Fruit fly (Drosophila melanogaster): ENCODE measurements around the gene RpS3.
A peak's percentile ranks its signal among the peaks of the same experiment; 100 is the strongest.

RpS3 gene

dm6 chr3R:23337183-23337825 lies 21.3 kb upstream of the RpS3 start (continued):
- TF ChIP-seq lz (GFP tag; optimal IDR thresholded peaks at IDR 0.05) = peak; percentile 59
- peak; percentile 56 for TF ChIP-seq topi (GFP tag; optimal IDR thresholded peaks at IDR 0.05)
- peak; percentile 52 for TF ChIP-seq Hr39 (GFP tag; optimal IDR thresholded peaks at IDR 0.05)
- peak; percentile 63 for TF ChIP-seq Sox102F (GFP tag; optimal IDR thresholded peaks at IDR 0.05)
- TF ChIP-seq Lpt (GFP tag; optimal IDR thresholded peaks at IDR 0.05) = no peak
- TF ChIP-seq CG8632 (GFP tag; optimal IDR thresholded peaks at IDR 0.05) = no peak
- TF ChIP-seq CG6163 (GFP tag; IDR thresholded peaks at IDR 0.05) = no peak
- no peak for TF ChIP-seq CG3032 (tag; optimal IDR thresholded peaks at IDR 0.05)
- peak; percentile 73 for TF ChIP-seq Eip78C (GFP tag)
- peak; percentile 14 for TF ChIP-seq pdm3 (GFP tag; optimal IDR thresholded peaks at IDR 0.05)
- no peak for TF ChIP-seq net (GFP tag; optimal IDR thresholded peaks at IDR 0.05)
- TF ChIP-seq Smox (GFP tag; optimal IDR thresholded peaks at IDR 0.05) = peak; percentile 39
- TF ChIP-seq fkh (GFP tag; optimal IDR thresholded peaks at IDR 0.05) = no peak
- peak; percentile 14 for TF ChIP-seq acj6 (GFP tag; optimal IDR thresholded peaks at IDR 0.05)
- TF ChIP-seq Sox14 (GFP tag; optimal IDR thresholded peaks at IDR 0.05) = peak; percentile 55
- TF ChIP-seq Gug (GFP tag; IDR thresholded peaks at IDR 0.05) = no peak
- no peak for TF ChIP-seq OdsH (GFP tag; optimal IDR thresholded peaks at IDR 0.05)
- no peak for TF ChIP-seq eg (GFP tag; IDR thresholded peaks at IDR 0.05)
- peak; percentile 14 for TF ChIP-seq CG34406 (GFP tag; optimal IDR thresholded peaks at IDR 0.05)
- TF ChIP-seq Hr38 (GFP tag; optimal IDR thresholded peaks at IDR 0.05) = no peak
- no peak for TF ChIP-seq CG10631 (GFP tag; optimal IDR thresholded peaks at IDR 0.05)
- TF ChIP-seq CG15336 (GFP tag; IDR thresholded peaks at IDR 0.05) = no peak
- TF ChIP-seq Ets21C (GFP tag; optimal IDR thresholded peaks at IDR 0.05) = peak; percentile 31
- TF ChIP-seq Met (GFP tag; optimal IDR thresholded peaks at IDR 0.05) = peak; percentile 64

dm6 chr3R:23338290-23338689 lies 20.3 kb upstream of the RpS3 start:
- TF ChIP-seq CG6808 (GFP tag; optimal IDR thresholded peaks at IDR 0.05) = no peak
- TF ChIP-seq fkh (GFP tag; optimal IDR thresholded peaks at IDR 0.05) = peak; percentile 11

- no peak for TF ChIP-seq svp (GFP tag)
- peak; percentile 57 for TF ChIP-seq fkh (GFP tag; optimal IDR thresholded peaks at IDR 0.05)
Observed at dm6 chr3R:23340621-23341020, 18.0 kb upstream of the RpS3 start.

- no peak for TF ChIP-seq dac (GFP tag; optimal IDR thresholded peaks at IDR 0.05)
- TF ChIP-seq topi (GFP tag; optimal IDR thresholded peaks at IDR 0.05) = no peak
- peak; percentile 30 for TF ChIP-seq vri (GFP tag; optimal IDR thresholded peaks at IDR 0.05)
- TF ChIP-seq fkh (GFP tag; optimal IDR thresholded peaks at IDR 0.05) = peak; percentile 25
- no peak for TF ChIP-seq CG9139 (GFP tag; optimal IDR thresholded peaks at IDR 0.05)
- TF ChIP-seq salr (GFP tag; optimal IDR thresholded peaks at IDR 0.05) = no peak
- no peak for TF ChIP-seq CG31627 (GFP tag; optimal IDR thresholded peaks at IDR 0.05)
- TF ChIP-seq svp (GFP tag) = peak; percentile 38
Observed at dm6 chr3R:23341769-23342352, 16.8 kb upstream of the RpS3 start.

dm6 chr3R:23343707-23344310 lies 14.8 kb upstream of the RpS3 start:
- no peak for TF ChIP-seq net (GFP tag; optimal IDR thresholded peaks at IDR 0.05)
- TF ChIP-seq esn (GFP tag; optimal IDR thresholded peaks at IDR 0.05) = no peak
- peak; percentile 3 for TF ChIP-seq CG6808 (GFP tag; optimal IDR thresholded peaks at IDR 0.05)
- TF ChIP-seq Ets21C (GFP tag; optimal IDR thresholded peaks at IDR 0.05) = no peak
- TF ChIP-seq ss (GFP tag; optimal IDR thresholded peaks at IDR 0.05) = peak in 1 of 2 experiments; percentile 30
- peak; percentile 58 for TF ChIP-seq svp (GFP tag)
- TF ChIP-seq Lpt (GFP tag; optimal IDR thresholded peaks at IDR 0.05) = no peak
- no peak for TF ChIP-seq CG32006 (GFP tag; optimal IDR thresholded peaks at IDR 0.05)
- TF ChIP-seq cyc (GFP tag; optimal IDR thresholded peaks at IDR 0.05) = no peak
- no peak for TF ChIP-seq eg (GFP tag; IDR thresholded peaks at IDR 0.05)
- no peak for TF ChIP-seq fd85E (GFP tag; optimal IDR thresholded peaks at IDR 0.05)
